Worm (Caenorhabditis elegans) whole organism, L1 larva: ENCODE data around the gene rars-1.

Source experiments
- C04F5.9 ChIP-seq: sonication (generic microtip); optimal IDR thresholded peaks from 2 replicates; lab custom pipeline; 2016; ENCODE audit warnings: missing genetic modification characterization, missing compliant biosample characterization
- C16A3.4 ChIP-seq: fragments of 150-350 bp; optimal IDR thresholded peaks from 2 replicates; lab custom pipeline; 2014; ENCODE audit warnings: missing biosample characterization, missing genetic modification characterization
- C34B4.2 ChIP-seq: sonication (generic microtip); optimal IDR thresholded peaks from 2 replicates; lab custom pipeline; 2017; ENCODE audit warnings: mild to moderate bottlenecking, missing genetic modification characterization, missing compliant biosample characterization
- Y116A8C.19 ChIP-seq: sonication (generic microtip); optimal IDR thresholded peaks from 2 replicates; lab custom pipeline; 2016; ENCODE audit warnings: missing compliant biosample characterization, missing genetic modification characterization, borderline replicate concordance
- aha-1 ChIP-seq: fragments of 150-350 bp; optimal IDR thresholded peaks from 2 replicates; lab custom pipeline; 2014; ENCODE audit warnings: missing biosample characterization, missing genetic modification characterization
- aly-2 ChIP-seq: fragments of 150-350 bp; optimal IDR thresholded peaks from 2 replicates; lab custom pipeline; 2014; ENCODE audit warnings: missing biosample characterization, missing genetic modification characterization
- ama-1 ChIP-seq: fragments of 150-350 bp; optimal IDR thresholded peaks from 2 replicates; lab custom pipeline; 2014
- blmp-1 ChIP-seq: fragments of 150-350 bp; optimal IDR thresholded peaks from 2 replicates; lab custom pipeline; 2014; ENCODE audit warnings: missing biosample characterization, missing genetic modification characterization
- ceh-88 ChIP-seq: fragments of 200-800 bp; sonication (Bioruptor generic); IDR thresholded peaks from 2 replicates; pipeline ENCODE4 v1.3.6; 2022; ENCODE audit warnings: missing genetic modification characterization, missing compliant biosample characterization
- ces-1 ChIP-seq: fragments of 150-350 bp; optimal IDR thresholded peaks from 2 replicates; lab custom pipeline; 2014; ENCODE audit warnings: missing biosample characterization, missing genetic modification reagents, missing genetic modification characterization
- efl-1 ChIP-seq, 4 experiments: fragments of 150-350 bp; optimal IDR thresholded peaks in 3 of 4; peaks in 1 of 4; 1 replicate in 1 of 4; 2 replicates in 3 of 4; lab custom pipeline; 2014; ENCODE audit warnings: missing biosample characterization in 2 of 4, missing genetic modification characterization in 2 of 4, missing genetic modification reagents in 2 of 4
- efl-3 ChIP-seq: fragments of 200-800 bp; sonication (Bioruptor generic); optimal IDR thresholded peaks from 2 replicates; lab custom pipeline; 2018; ENCODE audit warnings: mild to moderate bottlenecking, missing genetic modification characterization, missing compliant biosample characterization
- egl-27 ChIP-seq, 2 experiments: fragments of 150-350 bp in 1 of 2; sonication (generic microtip); optimal IDR thresholded peaks; 3 replicates each; lab custom pipeline; 2017 to 2018; ENCODE audit warnings: missing biosample characterization in 2 of 2, missing genetic modification characterization in 2 of 2, missing genetic modification reagents in 2 of 2
- ets-5 ChIP-seq: fragments of 200-800 bp; sonication (Bioruptor generic); IDR thresholded peaks from 2 replicates; pipeline ENCODE4 v1.3.6; 2022; ENCODE audit warnings: missing genetic modification characterization, missing compliant biosample characterization
- fkh-4 ChIP-seq: sonication (generic microtip); optimal IDR thresholded peaks from 2 replicates; lab custom pipeline; 2016; ENCODE audit warnings: missing compliant biosample characterization, missing genetic modification characterization, borderline replicate concordance
- fkh-8 ChIP-seq: sonication (generic microtip); optimal IDR thresholded peaks from 2 replicates; lab custom pipeline; 2016; ENCODE audit warnings: mild to moderate bottlenecking, missing genetic modification characterization, missing compliant biosample characterization
- fos-1 ChIP-seq: fragments of 150-350 bp; optimal IDR thresholded peaks from 2 replicates; lab custom pipeline; 2014; ENCODE audit warnings: missing biosample characterization, missing genetic modification characterization
- grh-1 ChIP-seq: fragments of 200-800 bp; sonication (Bioruptor generic); IDR thresholded peaks from 2 replicates; pipeline ENCODE4 v1.3.6; 2022; ENCODE audit warnings: missing genetic modification reagents, missing genetic modification characterization, missing compliant biosample characterization
- hlh-4 ChIP-seq: sonication (generic microtip); optimal IDR thresholded peaks from 2 replicates; lab custom pipeline; 2016; ENCODE audit warnings: mild to moderate bottlenecking, missing genetic modification characterization, missing compliant biosample characterization
- irx-1 ChIP-seq: sonication (generic microtip); optimal IDR thresholded peaks from 2 replicates; lab custom pipeline; 2016; ENCODE audit warnings: missing genetic modification characterization, missing compliant biosample characterization
- isw-1 ChIP-seq: fragments of 200-800 bp; sonication (Bioruptor generic); IDR thresholded peaks from 2 replicates; pipeline ENCODE4 v1.3.6; 2022; ENCODE audit warnings: missing genetic modification characterization, missing compliant biosample characterization
- jun-1 ChIP-seq: fragments of 150-350 bp; optimal IDR thresholded peaks from 2 replicates; lab custom pipeline; 2014; ENCODE audit warnings: missing biosample characterization, missing genetic modification reagents, missing genetic modification characterization
- lin-13 ChIP-seq: fragments of 150-350 bp; optimal IDR thresholded peaks from 2 replicates; lab custom pipeline; 2014; ENCODE audit warnings: missing biosample characterization, missing genetic modification reagents, missing genetic modification characterization
- lin-35 ChIP-seq, 2 experiments: fragments of 150-350 bp; optimal IDR thresholded peaks; 2 replicates each; lab custom pipeline; 2014; ENCODE audit warnings: missing biosample characterization in 2 of 2, missing genetic modification characterization in 2 of 2, missing genetic modification reagents in 2 of 2
- lin-39 ChIP-seq: fragments of 150-350 bp; optimal IDR thresholded peaks from 2 replicates; lab custom pipeline; 2014; ENCODE audit warnings: missing biosample characterization, missing genetic modification reagents, missing genetic modification characterization
- lir-3 ChIP-seq: sonication (generic microtip); optimal IDR thresholded peaks from 2 replicates; lab custom pipeline; 2016; ENCODE audit warnings: mild to moderate bottlenecking, missing genetic modification characterization, moderate library complexity, missing compliant biosample characterization; ENCODE audit not compliant: poor library complexity
- lsy-2 ChIP-seq, 2 experiments: fragments of 150-350 bp; optimal IDR thresholded peaks; 2 replicates each; lab custom pipeline; 2014; ENCODE audit warnings: missing biosample characterization in 2 of 2, missing genetic modification characterization in 2 of 2
- mab-9 ChIP-seq: fragments of 200-800 bp; sonication (Bioruptor generic); IDR thresholded peaks from 2 replicates; pipeline ENCODE4 v1.3.6; 2022; ENCODE audit warnings: missing genetic modification reagents, missing genetic modification characterization, missing compliant biosample characterization
- mef-2 ChIP-seq: fragments of 150-350 bp; optimal IDR thresholded peaks from 2 replicates; lab custom pipeline; 2014; ENCODE audit warnings: missing biosample characterization, missing genetic modification characterization
- nhr-11 ChIP-seq: fragments of 150-350 bp; optimal IDR thresholded peaks from 2 replicates; lab custom pipeline; 2014; ENCODE audit warnings: missing biosample characterization, missing genetic modification characterization
- nhr-12 ChIP-seq: sonication (generic microtip); optimal IDR thresholded peaks from 2 replicates; lab custom pipeline; 2017; ENCODE audit warnings: missing biosample characterization, missing genetic modification characterization
- nhr-19 ChIP-seq: fragments of 200-800 bp; sonication (Bioruptor generic); conservative IDR thresholded peaks from 2 replicates; pipeline ENCODE4 v1.3.6; 2022; ENCODE audit warnings: missing genetic modification characterization, missing compliant biosample characterization
- nhr-20 ChIP-seq: sonication (generic microtip); optimal IDR thresholded peaks from 2 replicates; lab custom pipeline; 2016; ENCODE audit warnings: mild to moderate bottlenecking, missing genetic modification characterization, missing compliant biosample characterization
- nhr-28 ChIP-seq: fragments of 150-350 bp; optimal IDR thresholded peaks from 2 replicates; lab custom pipeline; 2014; ENCODE audit warnings: missing biosample characterization, missing genetic modification characterization
- nhr-47 ChIP-seq: sonication (generic microtip); optimal IDR thresholded peaks from 2 replicates; lab custom pipeline; 2016; ENCODE audit warnings: mild to moderate bottlenecking, missing genetic modification characterization, moderate library complexity, missing compliant biosample characterization
- nhr-77 ChIP-seq: fragments of 150-350 bp; optimal IDR thresholded peaks from 2 replicates; lab custom pipeline; 2014; ENCODE audit warnings: missing biosample characterization, missing genetic modification characterization
- nhr-84 ChIP-seq: sonication (generic microtip); optimal IDR thresholded peaks from 2 replicates; lab custom pipeline; 2017; ENCODE audit warnings: missing biosample characterization, missing genetic modification characterization
- nhr-85 ChIP-seq: sonication (generic microtip); peaks from one replicate; lab custom pipeline; 2016; ENCODE audit warnings: missing genetic modification characterization, inconsistent platforms, missing compliant biosample characterization
- nhr-90 ChIP-seq: sonication (generic microtip); optimal IDR thresholded peaks from 2 replicates; lab custom pipeline; 2016; ENCODE audit warnings: mild to moderate bottlenecking, missing genetic modification characterization, missing compliant biosample characterization; ENCODE audit not compliant: poor library complexity
- pag-3 ChIP-seq: sonication (generic microtip); optimal IDR thresholded peaks from 2 replicates; lab custom pipeline; 2017; ENCODE audit warnings: missing genetic modification characterization, mild to moderate bottlenecking, missing compliant biosample characterization, antibody characterized with exemption, borderline replicate concordance; ENCODE audit not compliant: insufficient read depth
- pax-3 ChIP-seq: fragments of 200-800 bp; sonication (Bioruptor generic); optimal IDR thresholded peaks from 2 replicates; lab custom pipeline; 2018; ENCODE audit warnings: mild to moderate bottlenecking, missing genetic modification characterization, moderate library complexity, missing compliant biosample characterization
- rnt-1 ChIP-seq: sonication (generic microtip); optimal IDR thresholded peaks from 2 replicates; lab custom pipeline; 2016; ENCODE audit warnings: mild to moderate bottlenecking, missing genetic modification characterization, moderate library complexity, missing compliant biosample characterization
- skn-1 ChIP-seq: fragments of 150-350 bp; optimal IDR thresholded peaks from 2 replicates; lab custom pipeline; 2014; ENCODE audit warnings: missing biosample characterization, missing genetic modification characterization
- snpc-4 ChIP-seq: fragments of 150-350 bp; optimal IDR thresholded peaks from 2 replicates; lab custom pipeline; 2014; ENCODE audit warnings: missing biosample characterization, missing genetic modification characterization
- snu-23 ChIP-seq: sonication (generic microtip); optimal IDR thresholded peaks from 2 replicates; lab custom pipeline; 2016; ENCODE audit warnings: missing genetic modification characterization, missing compliant biosample characterization
- sox-4 ChIP-seq: sonication (generic microtip); optimal IDR thresholded peaks from 2 replicates; lab custom pipeline; 2016; ENCODE audit warnings: missing genetic modification characterization, missing compliant biosample characterization
- tbx-2 ChIP-seq: sonication (generic microtip); optimal IDR thresholded peaks from 2 replicates; lab custom pipeline; 2016; ENCODE audit warnings: missing genetic modification characterization, missing compliant biosample characterization
- tlp-1 ChIP-seq: fragments of 150-350 bp; optimal IDR thresholded peaks from 2 replicates; lab custom pipeline; 2014; ENCODE audit warnings: missing biosample characterization, missing genetic modification characterization
- unc-130 ChIP-seq: fragments of 150-350 bp; optimal IDR thresholded peaks from 2 replicates; lab custom pipeline; 2017; ENCODE audit warnings: missing biosample characterization, missing genetic modification characterization, inconsistent platforms
- unc-62 ChIP-seq: fragments of 150-350 bp; optimal IDR thresholded peaks from 2 replicates; lab custom pipeline; 2014; ENCODE audit warnings: missing biosample characterization, missing genetic modification reagents, missing genetic modification characterization
- unc-98 ChIP-seq: fragments of 200-800 bp; sonication (Bioruptor generic); IDR thresholded peaks from 2 replicates; pipeline ENCODE4 v1.3.6; 2022; ENCODE audit warnings: missing genetic modification characterization, missing compliant biosample characterization
- vab-15 ChIP-seq: sonication (generic microtip); optimal IDR thresholded peaks from 2 replicates; lab custom pipeline; 2017; ENCODE audit warnings: missing genotype, mild to moderate bottlenecking, missing genetic modification characterization, missing compliant biosample characterization
- zip-4 ChIP-seq: fragments of 200-800 bp; sonication (Bioruptor generic); optimal IDR thresholded peaks from 2 replicates; lab custom pipeline; 2018; ENCODE audit warnings: mild to moderate bottlenecking, missing genetic modification characterization, moderate library complexity, missing compliant biosample characterization
- ztf-11 ChIP-seq, 2 experiments: sonication (generic microtip); optimal IDR thresholded peaks; 2 replicates each; lab custom pipeline; 2016 to 2017; ENCODE audit warnings: missing genetic modification characterization in 2 of 2, missing biosample characterization in 1 of 2, missing compliant biosample characterization in 1 of 2

Gene rars-1

ce11 chrIII:4875663-4876062 is 41.3 kb downstream of the rars-1 start:
- TF ChIP-seq nhr-90 (tag; lab: Kevin White, UChicago) (no peak), nhr-85 (no peak), ztf-11 (tag; optimal IDR thresholded peaks at IDR 0.05; lab: Kevin White, UChicago) (no peak), mab-9 (GFP tag; lab: Robert Waterston, UW) (no peak), irx-1 (tag; lab: Kevin White, UChicago) (no peak), aly-2 (tag; lab: Kevin White, UChicago) (no peak), ama-1 (lab: Kevin White, UChicago) (no peak), C34B4.2 (tag; lab: Kevin White, UChicago) (no peak), nhr-20 (tag; lab: Kevin White, UChicago) (no peak), unc-62 (GFP tag; lab: Kevin White, UChicago) (no peak), nhr-11 (tag; lab: Kevin White, UChicago) (no peak), egl-27 (tag; optimal IDR thresholded peaks at IDR 0.05; lab: Kevin White, UChicago) (no peak), hlh-4 (tag; lab: Kevin White, UChicago) (no peak), fos-1 (tag; lab: Kevin White, UChicago) (no peak), C04F5.9 (tag; lab: Kevin White, UChicago) (no peak), lin-13 (GFP tag; lab: Kevin White, UChicago) (no peak), unc-98 (GFP tag; lab: Robert Waterston, UW) (no peak), C16A3.4 (tag; lab: Kevin White, UChicago) (no peak), nhr-77 (tag; lab: Kevin White, UChicago) (no peak), fkh-4 (no peak), nhr-19 (GFP tag; lab: Robert Waterston, UW) (no peak), zip-4 (no peak), grh-1 (GFP tag; lab: Robert Waterston, UW) (no peak), pag-3 (tag; lab: Kevin White, UChicago) (no peak), lin-39 (tag; lab: Kevin White, UChicago) (no peak), jun-1 (tag; lab: Kevin White, UChicago) (no peak), isw-1 (GFP tag; lab: Robert Waterston, UW) (no peak), sox-4 (tag; lab: Kevin White, UChicago) (no peak), lir-3 (tag; lab: Kevin White, UChicago) (no peak), snu-23 (GFP tag; lab: Kevin White, UChicago) (no peak), lsy-2 (tag; optimal IDR thresholded peaks at IDR 0.05; lab: Kevin White, UChicago) (peak in 1 of 2 experiments; percentile 7), vab-15 (no peak), tlp-1 (no peak), ceh-88 (GFP tag; lab: Robert Waterston, UW) (no peak), efl-3 (no peak), aha-1 (tag; lab: Kevin White, UChicago) (no peak), snpc-4 (no peak), skn-1 (tag; lab: Kevin White, UChicago) (no peak), nhr-28 (no peak), tbx-2 (tag; lab: Kevin White, UChicago) (no peak), nhr-47 (peak; percentile 3), ets-5 (GFP tag; lab: Robert Waterston, UW) (no peak), unc-130 (tag; lab: Kevin White, UChicago) (no peak), fkh-8 (peak; percentile 77), pax-3 (tag; lab: Kevin White, UChicago) (no peak), nhr-84 (tag; lab: Kevin White, UChicago) (no peak), blmp-1 (tag; lab: Kevin White, UChicago) (no peak), Y116A8C.19 (tag; lab: Kevin White, UChicago) (no peak), rnt-1 (tag; lab: Kevin White, UChicago) (no peak), ces-1 (GFP tag; lab: Kevin White, UChicago) (no peak), nhr-12 (tag; lab: Kevin White, UChicago) (no peak), efl-1 (optimal IDR thresholded peaks at IDR 0.05; lab: Kevin White, UChicago) (peak; percentile 2 to 34), efl-1 (GFP tag; optimal IDR thresholded peaks at IDR 0.05 in 1 of 2; lab: Kevin White, UChicago) (peak in 1 of 2 experiments; percentile 62), mef-2 (tag; lab: Kevin White, UChicago) (no peak), lin-35 (GFP tag; optimal IDR thresholded peaks at IDR 0.05; lab: Kevin White, UChicago) (peak in 1 of 2 experiments; percentile 20)
